Fruit fly (Drosophila melanogaster): ENCODE results near the gene CG16986.

- no peak for TF ChIP-seq Sin3A (optimal IDR thresholded peaks at IDR 0.05)
- TF ChIP-seq insv (optimal IDR thresholded peaks at IDR 0.05) = no peak
- TF ChIP-seq psq (optimal IDR thresholded peaks at IDR 0.05) = no peak
- TF ChIP-seq ttk (optimal IDR thresholded peaks at IDR 0.05) = no peak
- TF ChIP-seq h (optimal IDR thresholded peaks at IDR 0.05) = no peak
These were observed 9.3 kb upstream of the CG16986 start for dm6 chr3L:2590764-2591309.
